Worm (Caenorhabditis elegans) whole organism, mixed stage, embryonic: Measurements from ENCODE around the gene F09F9.3.

ENCODE experiments used
- bed-3 ChIP-seq: fragments of 200-800 bp; sonication (Bioruptor generic); optimal IDR thresholded peaks from 3 replicates; lab custom pipeline; 2018; ENCODE audit warnings: mild to moderate bottlenecking, missing genetic modification characterization, moderate library complexity, missing compliant biosample characterization
- ceh-83 ChIP-seq: fragments of 200-800 bp; sonication (Bioruptor generic); optimal IDR thresholded peaks from 2 replicates; lab custom pipeline; 2018; ENCODE audit warnings: mild to moderate bottlenecking, missing genetic modification characterization, missing compliant biosample characterization
- mab-5 ChIP-seq: fragments of 150-350 bp; optimal IDR thresholded peaks from 2 replicates; lab custom pipeline; 2014; ENCODE audit warnings: missing biosample characterization, missing genetic modification characterization
- nhr-237 ChIP-seq: fragments of 150-350 bp; optimal IDR thresholded peaks from 2 replicates; lab custom pipeline; 2014; ENCODE audit warnings: missing biosample characterization, missing genetic modification characterization
- nhr-76 ChIP-seq: sonication (generic microtip); optimal IDR thresholded peaks from 2 replicates; lab custom pipeline; 2017; ENCODE audit warnings: missing biosample characterization, missing genetic modification characterization
- snpc-4 ChIP-seq: fragments of 150-350 bp; optimal IDR thresholded peaks from 2 replicates; lab custom pipeline; 2014; ENCODE audit warnings: missing biosample characterization, missing genetic modification characterization
- unc-39 ChIP-seq: fragments of 150-350 bp; optimal IDR thresholded peaks from 2 replicates; lab custom pipeline; 2014; ENCODE audit warnings: missing biosample characterization, missing genetic modification characterization
- ztf-11 ChIP-seq: fragments of 150-350 bp; optimal IDR thresholded peaks from 2 replicates; lab custom pipeline; 2014; ENCODE audit warnings: missing biosample characterization, missing genetic modification characterization

DNA sequence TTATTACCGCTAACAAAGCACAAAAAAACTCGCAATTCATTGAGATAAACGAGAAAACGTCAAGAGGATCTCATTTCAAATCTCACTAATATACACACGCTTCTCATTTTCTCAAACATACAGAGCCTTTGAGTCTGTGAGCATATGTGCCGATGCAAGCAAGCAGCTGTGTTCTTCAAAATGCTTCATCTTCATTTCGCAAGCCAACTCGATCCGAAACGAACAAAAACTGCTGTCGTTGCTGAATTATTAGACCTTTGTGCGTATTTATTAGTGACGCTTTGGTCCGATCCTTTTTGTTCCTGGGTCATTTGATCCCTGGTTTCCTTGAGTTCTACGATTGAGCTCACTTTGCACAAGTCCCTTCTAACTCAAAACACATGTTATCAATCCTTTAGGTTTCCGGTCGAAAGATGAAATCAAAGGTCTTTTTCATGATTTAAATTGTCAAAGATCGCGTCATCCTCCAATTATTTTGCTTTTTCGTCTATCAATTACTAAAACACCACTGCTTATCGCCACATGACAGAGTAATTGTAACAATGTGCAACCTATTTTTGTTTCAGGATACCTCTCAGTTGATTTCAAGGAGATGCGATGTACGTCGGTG lies 13.8 kb downstream of the F09F9.3 start, which contains the start of gene R02E4.2:
- no peak for TF ChIP-seq nhr-237
- TF ChIP-seq ceh-83 (GFP tag; lab: Kevin White, UChicago), result no peak
- TF ChIP-seq ztf-11, result no peak
- no peak for TF ChIP-seq bed-3 (GFP tag; lab: Kevin White, UChicago)
- no peak for TF ChIP-seq nhr-76 (tag; lab: Kevin White, UChicago)
- TF ChIP-seq unc-39, result no peak
- no peak for TF ChIP-seq snpc-4 (tag; lab: Kevin White, UChicago)
- no peak for TF ChIP-seq mab-5 (tag; lab: Kevin White, UChicago)
